Worm (Caenorhabditis elegans): ENCODE measurements around the gene nlt-1.
A peak's percentile ranks its signal among the peaks of the same experiment; 100 is the strongest.

ce11 chrII:10017528-10017927 is 16.6 kb upstream of the nlt-1 start:
- TF ChIP-seq dmd-8 (GFP tag; IDR thresholded peaks at IDR 0.05), result no peak
- TF ChIP-seq nhr-76 (tag; optimal IDR thresholded peaks at IDR 0.05), result no peak
- TF ChIP-seq daf-12 (tag; optimal IDR thresholded peaks at IDR 0.05), result no peak
- peak; percentile 20 for TF ChIP-seq hlh-30 (tag; optimal IDR thresholded peaks at IDR 0.05; ENCODE audit: insufficient read depth)
- TF ChIP-seq unc-39 (tag; optimal IDR thresholded peaks at IDR 0.05), result no peak
- no peak for TF ChIP-seq nhr-10 (tag; optimal IDR thresholded peaks at IDR 0.05)
- TF ChIP-seq arid-1 (GFP tag; conservative IDR thresholded peaks at IDR 0.05), result no peak
- TF ChIP-seq nhr-11 (tag; optimal IDR thresholded peaks at IDR 0.05), result no peak
- no peak for TF ChIP-seq ama-1 (optimal IDR thresholded peaks at IDR 0.05)
- TF ChIP-seq unc-62 (GFP tag; optimal IDR thresholded peaks at IDR 0.05 in 1 of 2), result peak in 1 of 2 experiments; percentile 71
- no peak for TF ChIP-seq unc-62 (tag; optimal IDR thresholded peaks at IDR 0.05)
- TF ChIP-seq snpc-4 (tag; optimal IDR thresholded peaks at IDR 0.05), result no peak
- no peak for TF ChIP-seq egl-27 (tag; optimal IDR thresholded peaks at IDR 0.05)
- TF ChIP-seq tag-97 (GFP tag; IDR thresholded peaks at IDR 0.05), result no peak
- TF ChIP-seq mep-1 (tag; optimal IDR thresholded peaks at IDR 0.05), result no peak

All from whole organism, L4 larva.